Worm (Caenorhabditis elegans) whole organism, L3 larva: ENCODE results near the gene acp-5.

ENCODE experiments used
- R02D3.7 ChIP-seq: fragments of 150-350 bp; optimal IDR thresholded peaks from 2 replicates; lab custom pipeline; 2014; ENCODE audit warnings: missing biosample characterization, missing genetic modification characterization
- ZK546.5 ChIP-seq: sonication (generic microtip); optimal IDR thresholded peaks from 2 replicates; lab custom pipeline; 2017; ENCODE audit warnings: missing biosample characterization, missing genetic modification characterization
- aly-2 ChIP-seq: fragments of 150-350 bp; optimal IDR thresholded peaks from 2 replicates; lab custom pipeline; 2014; ENCODE audit warnings: missing biosample characterization, missing genetic modification characterization
- ama-1 ChIP-seq: fragments of 150-350 bp; optimal IDR thresholded peaks from 2 replicates; lab custom pipeline; 2018
- ceh-28 ChIP-seq: fragments of 150-350 bp; optimal IDR thresholded peaks from 2 replicates; lab custom pipeline; 2014; ENCODE audit warnings: missing biosample characterization, missing genetic modification reagents, missing genetic modification characterization
- ceh-82 ChIP-seq: fragments of 150-350 bp; optimal IDR thresholded peaks from 2 replicates; lab custom pipeline; 2014; ENCODE audit warnings: missing biosample characterization, missing genetic modification characterization
- ceh-9 ChIP-seq: sonication (generic microtip); optimal IDR thresholded peaks from 2 replicates; lab custom pipeline; 2018; ENCODE audit warnings: missing biosample characterization, missing genetic modification characterization
- daf-12 ChIP-seq: fragments of 150-350 bp; optimal IDR thresholded peaks from 2 replicates; lab custom pipeline; 2014; ENCODE audit warnings: missing biosample characterization, missing genetic modification reagents, missing genetic modification characterization
- egl-27 ChIP-seq: sonication (generic microtip); optimal IDR thresholded peaks from 4 replicates; lab custom pipeline; 2017; ENCODE audit warnings: missing biosample characterization, missing genetic modification reagents, missing genetic modification characterization
- egl-5 ChIP-seq: fragments of 150-350 bp; optimal IDR thresholded peaks from 2 replicates; lab custom pipeline; 2017; ENCODE audit warnings: missing biosample characterization, missing genetic modification reagents, missing genetic modification characterization, inconsistent platforms
- elt-2 ChIP-seq: sonication (generic microtip); optimal IDR thresholded peaks from 2 replicates; lab custom pipeline; 2016; ENCODE audit warnings: missing genetic modification reagents, mild to moderate bottlenecking, missing genetic modification characterization, missing compliant biosample characterization
- eor-1 ChIP-seq, 2 experiments: fragments of 150-350 bp; optimal IDR thresholded peaks; 2 replicates each; lab custom pipeline; 2014 to 2018; ENCODE audit warnings: missing biosample characterization in 2 of 2, missing genetic modification characterization in 2 of 2
- fkh-10 ChIP-seq: sonication (generic microtip); optimal IDR thresholded peaks from 2 replicates; lab custom pipeline; 2017; ENCODE audit warnings: missing biosample characterization, missing genetic modification reagents, missing genetic modification characterization
- fkh-2 ChIP-seq: fragments of 150-350 bp; optimal IDR thresholded peaks from 2 replicates; lab custom pipeline; 2014; ENCODE audit warnings: missing biosample characterization, missing genetic modification reagents, missing genetic modification characterization
- hmg-11 ChIP-seq: sonication (generic microtip); optimal IDR thresholded peaks from 2 replicates; lab custom pipeline; 2016; ENCODE audit warnings: missing genetic modification characterization, missing compliant biosample characterization
- jun-1 ChIP-seq: fragments of 150-350 bp; optimal IDR thresholded peaks from 2 replicates; lab custom pipeline; 2014; ENCODE audit warnings: missing biosample characterization, missing genetic modification reagents, missing genetic modification characterization
- lin-15B ChIP-seq: fragments of 150-350 bp; optimal IDR thresholded peaks from 2 replicates; lab custom pipeline; 2014; ENCODE audit warnings: missing biosample characterization, missing genetic modification characterization
- lin-39 ChIP-seq: fragments of 150-350 bp; optimal IDR thresholded peaks from 2 replicates; lab custom pipeline; 2018; ENCODE audit warnings: missing biosample characterization, missing genetic modification reagents, missing genetic modification characterization
- lsy-12 ChIP-seq: sonication (generic microtip); optimal IDR thresholded peaks from 2 replicates; lab custom pipeline; 2016; ENCODE audit warnings: mild to moderate bottlenecking, missing genetic modification characterization, missing compliant biosample characterization
- mdl-1 ChIP-seq: fragments of 150-350 bp; optimal IDR thresholded peaks from 2 replicates; lab custom pipeline; 2014; ENCODE audit warnings: missing biosample characterization, missing genetic modification characterization
- mml-1 ChIP-seq: fragments of 150-350 bp; sonication (generic microtip); optimal IDR thresholded peaks from 3 replicates; lab custom pipeline; 2014; ENCODE audit warnings: missing biosample characterization, missing genetic modification characterization
- nfya-1 ChIP-seq: sonication (generic microtip); optimal IDR thresholded peaks from 2 replicates; lab custom pipeline; 2017; ENCODE audit warnings: missing genetic modification characterization, mild to moderate bottlenecking, missing compliant biosample characterization, antibody characterized with exemption, moderate library complexity; ENCODE audit not compliant: insufficient read depth
- nhr-11 ChIP-seq: fragments of 150-350 bp; optimal IDR thresholded peaks from 2 replicates; lab custom pipeline; 2014; ENCODE audit warnings: missing biosample characterization, missing genetic modification characterization
- nhr-12 ChIP-seq: fragments of 150-350 bp; optimal IDR thresholded peaks from 2 replicates; lab custom pipeline; 2014; ENCODE audit warnings: missing biosample characterization, missing genetic modification characterization
- nhr-23 ChIP-seq: fragments of 150-350 bp; optimal IDR thresholded peaks from 2 replicates; lab custom pipeline; 2014; ENCODE audit warnings: missing biosample characterization, missing genetic modification reagents, missing genetic modification characterization
- nhr-237 ChIP-seq: fragments of 150-350 bp; optimal IDR thresholded peaks from 2 replicates; lab custom pipeline; 2014; ENCODE audit warnings: missing biosample characterization, missing genetic modification characterization
- nhr-25 ChIP-seq: sonication (generic microtip); optimal IDR thresholded peaks from 2 replicates; lab custom pipeline; 2017; ENCODE audit warnings: missing biosample characterization, missing genetic modification characterization
- nhr-28 ChIP-seq: fragments of 150-350 bp; optimal IDR thresholded peaks from 2 replicates; lab custom pipeline; 2014; ENCODE audit warnings: missing biosample characterization, missing genetic modification characterization
- nhr-43 ChIP-seq: sonication (generic microtip); optimal IDR thresholded peaks from 2 replicates; lab custom pipeline; 2016; ENCODE audit warnings: mild to moderate bottlenecking, missing genetic modification characterization, missing compliant biosample characterization; ENCODE audit not compliant: poor library complexity, severe bottlenecking
- nhr-67 ChIP-seq: fragments of 150-350 bp; optimal IDR thresholded peaks from 2 replicates; lab custom pipeline; 2014; ENCODE audit warnings: missing biosample characterization, missing genetic modification characterization
- nhr-76 ChIP-seq: fragments of 150-350 bp; sonication (generic microtip); optimal IDR thresholded peaks from 5 replicates; lab custom pipeline; 2014; ENCODE audit warnings: missing biosample characterization, missing genetic modification characterization
- nhr-77 ChIP-seq: fragments of 150-350 bp; optimal IDR thresholded peaks from 2 replicates; lab custom pipeline; 2014; ENCODE audit warnings: missing biosample characterization, missing genetic modification characterization
- pha-4 ChIP-seq: fragments of 150-350 bp; optimal IDR thresholded peaks from 2 replicates; lab custom pipeline; 2014; ENCODE audit warnings: missing biosample characterization, missing genetic modification reagents, missing genetic modification characterization
- pqm-1 ChIP-seq: fragments of 150-350 bp; optimal IDR thresholded peaks from 2 replicates; lab custom pipeline; 2017; ENCODE audit warnings: missing biosample characterization, missing genetic modification characterization, inconsistent platforms
- sea-2 ChIP-seq: fragments of 150-350 bp; sonication (generic microtip); optimal IDR thresholded peaks from 4 replicates; lab custom pipeline; 2014; ENCODE audit warnings: missing biosample characterization, missing genetic modification reagents, missing genetic modification characterization
- skn-1 ChIP-seq: fragments of 150-350 bp; optimal IDR thresholded peaks from 2 replicates; lab custom pipeline; 2014; ENCODE audit warnings: missing biosample characterization, missing genetic modification characterization
- snpc-4 ChIP-seq: fragments of 150-350 bp; optimal IDR thresholded peaks from 2 replicates; lab custom pipeline; 2014; ENCODE audit warnings: missing biosample characterization, missing genetic modification characterization
- tbx-2 ChIP-seq: sonication (generic microtip); optimal IDR thresholded peaks from 2 replicates; lab custom pipeline; 2016; ENCODE audit warnings: mild to moderate bottlenecking, missing genetic modification characterization, missing compliant biosample characterization
- unc-39 ChIP-seq: sonication (generic microtip); optimal IDR thresholded peaks from 4 replicates; lab custom pipeline; 2017; ENCODE audit warnings: missing biosample characterization, missing genetic modification characterization
- unc-62 ChIP-seq: fragments of 150-350 bp; sonication (generic microtip); optimal IDR thresholded peaks from 4 replicates; lab custom pipeline; 2014; ENCODE audit warnings: missing biosample characterization, missing genetic modification reagents, missing genetic modification characterization
- zag-1 ChIP-seq: fragments of 150-350 bp; optimal IDR thresholded peaks from 2 replicates; lab custom pipeline; 2014; ENCODE audit warnings: missing biosample characterization, missing genetic modification characterization
- ztf-11 ChIP-seq: fragments of 150-350 bp; optimal IDR thresholded peaks from 2 replicates; lab custom pipeline; 2014; ENCODE audit warnings: missing biosample characterization, missing genetic modification characterization
- ztf-4 ChIP-seq: fragments of 150-350 bp; optimal IDR thresholded peaks from 2 replicates; lab custom pipeline; 2014; ENCODE audit warnings: missing biosample characterization, missing genetic modification characterization

The acp-5 gene

DNA sequence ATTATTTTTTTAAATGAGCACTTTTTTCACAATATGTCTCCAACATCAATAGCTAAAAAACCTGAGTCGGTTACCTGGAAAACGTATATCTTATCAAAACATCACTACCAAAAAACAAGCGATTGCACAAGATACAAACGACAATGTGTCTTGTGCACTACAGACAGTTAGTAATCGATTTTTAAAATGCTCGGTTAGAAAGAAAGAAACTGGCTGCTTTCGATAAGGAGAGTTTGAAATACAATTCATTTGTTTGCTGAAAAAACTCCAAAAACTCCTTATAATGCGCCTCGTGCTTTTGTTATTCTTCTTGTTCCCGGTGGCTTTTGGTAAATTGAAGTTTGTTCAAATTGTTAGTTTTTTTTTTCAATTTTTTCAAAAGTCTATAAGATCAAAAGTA, at the start of gene acp-5:
Gene acp-5, plus strand, starts transcription at position 261 of the 400 bp plus-strand sequence.
- no peak for TF ChIP-seq nhr-43 (tag; lab: Kevin White, UChicago)
- TF ChIP-seq nhr-25: no peak
- no peak for TF ChIP-seq nhr-12 (tag; lab: Kevin White, UChicago)
- TF ChIP-seq ceh-28: peak; percentile 9
- peak; percentile 51 for TF ChIP-seq elt-2 (tag; lab: Kevin White, UChicago)
- TF ChIP-seq jun-1 (tag; lab: Kevin White, UChicago): no peak
- TF ChIP-seq snpc-4 (tag; lab: Kevin White, UChicago): no peak
- no peak for TF ChIP-seq aly-2
- no peak for TF ChIP-seq sea-2 (GFP tag; lab: Kevin White, UChicago)
- TF ChIP-seq egl-5 (tag; lab: Kevin White, UChicago): no peak
- peak; percentile 53 for TF ChIP-seq pqm-1 (tag; lab: Kevin White, UChicago)
- TF ChIP-seq ceh-9 (tag; lab: Kevin White, UChicago): no peak
- TF ChIP-seq nhr-11: no peak
- TF ChIP-seq unc-62: no peak
- TF ChIP-seq fkh-10 (GFP tag; lab: Kevin White, UChicago): no peak
- no peak for TF ChIP-seq pha-4
- no peak for TF ChIP-seq nhr-23
- TF ChIP-seq R02D3.7 (tag; lab: Kevin White, UChicago): no peak
- TF ChIP-seq nhr-67 (tag; lab: Kevin White, UChicago): no peak
- TF ChIP-seq nhr-28 (tag; lab: Kevin White, UChicago): no peak

ce11 chrX:5780672-5781182, 48.5 kb upstream of the acp-5 start, which contains the start of gene sft-4:
TSS of gene sft-4 (minus strand) at chrX:5780722.
- TF ChIP-seq ceh-28 (peak; percentile 53), pqm-1 (tag; lab: Kevin White, UChicago) (no peak), fkh-10 (GFP tag; lab: Kevin White, UChicago) (no peak), jun-1 (tag; lab: Kevin White, UChicago) (peak; percentile 22), tbx-2 (tag; lab: Kevin White, UChicago) (no peak), fkh-2 (tag; lab: Kevin White, UChicago) (no peak), egl-27 (tag; lab: Kevin White, UChicago) (no peak), nfya-1 (peak; percentile 38), pha-4 (peak; percentile 20), nhr-43 (tag; lab: Kevin White, UChicago) (peak; percentile 67), lin-39 (tag; lab: Kevin White, UChicago) (no peak), nhr-25 (peak; percentile 65), nhr-23 (peak; percentile 88), hmg-11 (tag; lab: Kevin White, UChicago) (peak; percentile 25), elt-2 (tag; lab: Kevin White, UChicago) (peak; percentile 56), lin-15B (tag; lab: Kevin White, UChicago) (no peak)

DNA sequence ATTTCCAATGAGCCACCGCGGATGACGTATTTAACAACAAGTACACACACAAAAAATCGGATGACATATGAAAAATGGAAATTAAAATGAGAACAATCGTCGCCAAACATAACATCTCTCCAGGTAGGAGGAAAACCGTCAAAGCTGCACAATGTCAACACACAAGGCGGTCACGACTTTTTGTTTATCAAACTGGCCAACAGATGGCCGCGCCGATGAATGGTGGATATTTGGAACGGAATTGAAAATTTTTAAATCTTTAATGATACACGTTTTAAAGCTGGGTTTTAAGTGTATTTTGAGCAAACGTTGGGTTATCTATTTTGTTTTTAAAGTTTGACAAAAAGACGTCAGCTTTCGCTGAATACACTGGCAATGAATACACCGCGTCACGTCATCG, 47.9 kb upstream of the acp-5 start:
- TF ChIP-seq nhr-12 (tag; lab: Kevin White, UChicago) (no peak), pha-4 (peak; percentile 62)

DNA sequence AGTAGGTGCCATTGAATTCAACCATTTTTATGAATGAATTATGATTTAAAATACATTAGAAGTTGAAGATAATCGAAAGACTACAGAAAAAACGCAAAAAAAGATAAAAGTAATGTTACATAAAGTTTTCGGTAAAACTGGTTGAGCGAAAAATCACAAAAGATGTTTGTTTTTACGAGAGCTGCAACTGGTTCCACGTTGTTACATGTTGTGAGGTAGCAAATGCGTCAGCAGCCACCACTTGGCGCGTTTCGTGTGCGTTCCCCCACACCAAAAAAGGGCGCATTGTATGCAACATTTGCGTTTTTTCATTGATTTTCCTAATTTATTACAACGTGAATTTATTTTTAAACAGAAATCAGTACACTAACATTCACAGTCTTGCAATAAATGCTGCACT, 47.1 kb upstream of the acp-5 start, which contains the start of gene gakh-1:
Gene gakh-1, plus strand, starts transcription at position 347 of the 400 bp plus-strand sequence.
- TF ChIP-seq eor-1 (tag; optimal IDR thresholded peaks at IDR 0.05; lab: Kevin White, UChicago) (no peak), snpc-4 (tag; lab: Kevin White, UChicago) (no peak), skn-1 (peak; percentile 30), daf-12 (tag; lab: Kevin White, UChicago) (no peak), tbx-2 (tag; lab: Kevin White, UChicago) (peak; percentile 36), lin-15B (tag; lab: Kevin White, UChicago) (no peak), unc-62 (no peak), R02D3.7 (tag; lab: Kevin White, UChicago) (no peak), mdl-1 (no peak), aly-2 (no peak), nhr-237 (tag; lab: Kevin White, UChicago) (no peak), nhr-77 (tag; lab: Kevin White, UChicago) (no peak), zag-1 (no peak), sea-2 (GFP tag; lab: Kevin White, UChicago) (no peak), nhr-28 (tag; lab: Kevin White, UChicago) (no peak), nhr-25 (peak; percentile 46), nhr-11 (no peak), ceh-28 (peak; percentile 5), lsy-12 (tag; lab: Kevin White, UChicago) (peak; percentile 47), elt-2 (tag; lab: Kevin White, UChicago) (peak; percentile 52), nhr-76 (no peak), ceh-82 (tag; lab: Kevin White, UChicago) (no peak), egl-27 (tag; lab: Kevin White, UChicago) (no peak), nhr-23 (peak; percentile 32), mml-1 (no peak), unc-39 (no peak), nhr-43 (tag; lab: Kevin White, UChicago) (peak; percentile 60), hmg-11 (tag; lab: Kevin White, UChicago) (peak; percentile 55), ZK546.5 (no peak), nhr-67 (tag; lab: Kevin White, UChicago) (no peak), ama-1 (lab: Kevin White, UChicago) (no peak), pha-4 (no peak), jun-1 (tag; lab: Kevin White, UChicago) (no peak), nhr-12 (tag; lab: Kevin White, UChicago) (no peak), pqm-1 (tag; lab: Kevin White, UChicago) (no peak), nfya-1 (peak; percentile 58), ztf-4 (tag; lab: Kevin White, UChicago) (no peak), ztf-11 (tag; lab: Kevin White, UChicago) (no peak)
